Worm (Caenorhabditis elegans): ENCODE results near the gene T07G12.5.

Gene T07G12.5

DNA sequence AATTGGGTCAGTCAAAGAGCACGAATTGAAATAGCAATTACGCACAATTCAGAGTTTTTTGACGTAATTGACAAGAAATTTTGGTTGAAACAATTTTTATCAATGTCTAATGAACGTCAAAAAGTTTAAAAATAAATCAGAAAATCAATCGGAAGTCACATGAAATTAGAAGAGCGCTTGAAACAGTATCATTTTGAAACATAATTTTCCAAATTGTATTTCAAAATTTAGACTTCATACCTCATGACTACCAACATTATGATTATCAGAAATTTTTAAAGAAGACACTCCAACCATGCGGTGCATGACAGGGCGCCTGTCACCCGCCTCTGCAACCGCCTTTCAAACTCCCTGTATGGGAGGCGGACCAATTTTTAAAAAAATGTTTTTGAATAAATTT is 31.7 kb downstream of the T07G12.5 start:
- TF ChIP-seq W03F9.2 (tag; optimal IDR thresholded peaks at IDR 0.05) = no peak
- TF ChIP-seq dao-5 (tag; optimal IDR thresholded peaks at IDR 0.05) = no peak
- no peak for TF ChIP-seq him-1 (tag; optimal IDR thresholded peaks at IDR 0.05)

ce11 chrIV:10512752-10513151 is 32.2 kb downstream of the T07G12.5 start:
- TF ChIP-seq dao-5 (tag; optimal IDR thresholded peaks at IDR 0.05) = no peak
- TF ChIP-seq him-1 (tag; optimal IDR thresholded peaks at IDR 0.05) = no peak
- no peak for TF ChIP-seq W03F9.2 (tag; optimal IDR thresholded peaks at IDR 0.05)

ce11 chrIV:10511432-10511831 is 33.5 kb downstream of the T07G12.5 start:
- TF ChIP-seq dao-5 (tag; optimal IDR thresholded peaks at IDR 0.05) = no peak
- TF ChIP-seq him-1 (tag; optimal IDR thresholded peaks at IDR 0.05) = no peak
- no peak for TF ChIP-seq W03F9.2 (tag; optimal IDR thresholded peaks at IDR 0.05)

DNA sequence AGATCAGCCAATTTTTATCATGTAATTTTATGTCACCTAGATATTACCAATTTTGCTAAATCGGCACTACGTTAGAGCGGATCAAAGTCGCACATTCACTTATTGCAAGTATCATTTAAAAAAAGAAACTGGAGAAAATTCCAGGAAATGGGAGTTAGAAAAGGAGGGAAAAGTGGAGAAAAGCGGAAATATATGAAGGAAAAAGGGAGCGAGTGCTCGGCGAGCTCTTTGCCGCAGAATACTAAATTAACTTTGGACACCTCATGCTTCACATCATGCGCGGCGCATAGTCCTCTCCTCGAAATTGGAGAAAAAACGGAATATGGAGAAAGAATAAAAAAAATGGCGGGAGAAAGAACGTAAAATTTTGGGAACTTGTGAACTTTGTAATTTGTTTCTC is 37.4 kb downstream of the T07G12.5 start:
- TF ChIP-seq him-1 (tag; optimal IDR thresholded peaks at IDR 0.05) (peak; percentile 14), dao-5 (tag; optimal IDR thresholded peaks at IDR 0.05) (no peak), W03F9.2 (tag; optimal IDR thresholded peaks at IDR 0.05) (no peak)

- no peak for TF ChIP-seq dao-5 (tag; optimal IDR thresholded peaks at IDR 0.05)
- TF ChIP-seq W03F9.2 (tag; optimal IDR thresholded peaks at IDR 0.05) = no peak
- TF ChIP-seq him-1 (tag; optimal IDR thresholded peaks at IDR 0.05) = no peak
Measured at ce11 chrIV:10506016-10506415, 38.9 kb downstream of the T07G12.5 start.

- TF ChIP-seq dao-5 (tag; optimal IDR thresholded peaks at IDR 0.05) = no peak
- no peak for TF ChIP-seq W03F9.2 (tag; optimal IDR thresholded peaks at IDR 0.05)
- TF ChIP-seq him-1 (tag; optimal IDR thresholded peaks at IDR 0.05) = no peak
Measured at ce11 chrIV:10505016-10505415, 39.9 kb downstream of the T07G12.5 start.

DNA sequence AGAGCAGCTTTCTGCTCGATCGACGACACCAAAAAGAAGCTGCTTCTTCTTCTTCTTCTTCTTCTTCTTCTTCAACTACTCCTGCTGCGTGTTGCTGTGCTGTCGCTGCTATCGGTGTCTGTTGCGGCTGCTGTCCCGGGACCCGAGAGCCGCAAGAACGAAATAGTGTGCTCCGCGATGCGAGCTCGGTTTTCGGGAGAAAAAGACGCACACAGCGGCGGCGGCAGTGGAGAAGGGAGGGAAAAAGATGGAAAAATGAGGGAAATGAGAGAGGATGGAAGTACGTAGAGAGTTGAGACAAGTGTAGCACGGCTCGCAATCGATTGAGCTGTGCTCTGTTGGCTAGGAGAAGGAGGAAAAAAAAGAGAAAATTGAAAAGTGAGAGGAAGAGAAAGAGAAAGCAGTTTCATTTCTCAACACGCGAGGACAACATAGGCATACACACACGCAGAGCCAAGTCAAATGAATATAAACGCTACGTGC is 41.1 kb downstream of the T07G12.5 start:
- TF ChIP-seq dao-5 (tag; optimal IDR thresholded peaks at IDR 0.05) (no peak), W03F9.2 (tag; optimal IDR thresholded peaks at IDR 0.05) (no peak), him-1 (tag; optimal IDR thresholded peaks at IDR 0.05) (peak; percentile 70)

ce11 chrIV:10502345-10502744 is 42.6 kb downstream of the T07G12.5 start:
- no peak for TF ChIP-seq him-1 (tag; optimal IDR thresholded peaks at IDR 0.05)
- TF ChIP-seq W03F9.2 (tag; optimal IDR thresholded peaks at IDR 0.05) = peak; percentile 4

DNA sequence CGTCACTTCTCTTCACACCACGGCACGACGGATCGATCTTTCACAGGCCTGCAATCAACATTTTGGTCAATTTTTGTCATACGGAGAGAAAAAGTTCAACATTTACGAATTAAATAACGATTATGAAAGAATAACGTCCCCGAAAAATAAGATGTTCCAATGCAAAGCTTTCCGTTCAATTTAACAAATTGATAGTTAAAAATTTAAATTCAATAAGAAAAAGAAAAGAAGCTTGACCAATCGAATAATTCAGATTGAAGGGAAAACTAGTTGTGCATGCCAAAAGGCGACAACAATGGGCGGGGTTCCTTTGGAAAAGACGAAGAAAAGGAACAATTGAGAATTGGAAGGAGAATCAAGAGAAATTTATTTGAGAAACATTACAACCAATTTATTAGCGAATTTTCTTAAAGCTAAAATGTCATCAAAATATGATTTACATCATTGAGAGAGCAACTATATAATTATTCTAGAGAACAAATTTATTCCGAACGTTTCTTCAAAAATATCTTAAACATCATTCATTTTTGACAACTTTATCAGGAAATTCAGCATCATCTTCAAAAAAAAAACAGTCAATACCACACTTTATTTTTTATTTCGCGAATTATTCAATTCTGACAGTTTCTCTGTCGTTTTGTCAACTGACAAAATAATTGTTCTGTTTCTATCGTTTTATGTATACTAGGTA is 43.2 kb downstream of the T07G12.5 start, which contains the start of gene tax-6:
Gene tax-6 (minus strand): TSS at position 51 of the 691 bp plus-strand sequence.
- TF ChIP-seq him-1 (tag; optimal IDR thresholded peaks at IDR 0.05) = no peak

DNA sequence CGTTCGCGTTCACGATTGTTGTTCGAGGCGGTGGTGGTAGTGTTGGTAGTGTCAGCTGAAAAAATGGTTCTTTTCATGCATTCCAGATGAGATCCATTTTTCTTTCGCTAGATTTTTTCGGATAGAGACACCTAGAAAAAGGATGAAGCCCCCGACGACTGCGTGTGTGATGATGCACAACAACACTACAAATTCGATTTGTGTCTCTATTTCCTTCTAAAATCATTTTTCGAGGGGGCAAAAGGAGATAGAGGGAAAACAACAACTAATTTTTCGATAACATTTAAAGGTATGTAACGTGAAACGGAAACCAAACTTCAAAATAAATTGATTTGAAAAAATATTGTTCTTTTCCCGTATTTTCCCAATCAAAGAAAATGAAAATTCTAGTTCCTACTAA is 44.5 kb downstream of the T07G12.5 start:
- TF ChIP-seq dao-5 (tag; optimal IDR thresholded peaks at IDR 0.05) (no peak), W03F9.2 (tag; optimal IDR thresholded peaks at IDR 0.05) (no peak), him-1 (tag; optimal IDR thresholded peaks at IDR 0.05) (no peak)

DNA sequence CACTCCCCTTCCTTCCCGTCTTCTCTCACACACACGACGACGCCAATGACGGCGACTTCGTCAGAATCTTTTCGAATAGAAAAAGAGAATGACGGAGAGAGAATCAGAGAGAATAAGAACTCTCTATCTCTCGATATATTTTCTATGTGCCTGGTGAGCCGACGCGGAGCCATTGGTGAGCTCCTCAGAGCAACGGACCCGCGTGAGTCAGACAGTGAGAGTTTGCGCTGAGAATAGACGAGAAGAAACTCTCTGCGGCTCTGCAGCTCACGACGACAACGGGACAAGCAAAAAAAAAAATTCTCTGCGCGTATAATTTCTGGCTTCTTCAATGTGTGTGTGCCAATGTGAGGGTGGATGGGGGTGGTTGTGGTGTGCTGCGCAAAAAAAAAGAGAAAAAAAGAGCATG is 45.0 kb downstream of the T07G12.5 start:
- TF ChIP-seq him-1 (tag; optimal IDR thresholded peaks at IDR 0.05) (peak; percentile 85), dao-5 (tag; optimal IDR thresholded peaks at IDR 0.05) (no peak), W03F9.2 (tag; optimal IDR thresholded peaks at IDR 0.05) (no peak)

ce11 chrIV:10498401-10498800 is 46.5 kb downstream of the T07G12.5 start:
- TF ChIP-seq dao-5 (tag; optimal IDR thresholded peaks at IDR 0.05) = no peak
- TF ChIP-seq him-1 (tag; optimal IDR thresholded peaks at IDR 0.05) = no peak
- no peak for TF ChIP-seq W03F9.2 (tag; optimal IDR thresholded peaks at IDR 0.05)

All from whole organism, L4/young adult.